Fruit fly (Drosophila melanogaster) whole organism, embryonic: ENCODE data around the gene CG5043.
A peak's percentile ranks its signal among the peaks of the same experiment; 100 is the strongest.

ENCODE experiments used
- Awh ChIP-seq: fragments of 200-800 bp; sonication (Bioruptor generic); IDR thresholded peaks from 2 replicates; pipeline ENCODE4, ENCODE4 v1.3.6; 2022; ENCODE audit warnings: missing biosample characterization, missing genetic modification characterization
- Bdp1 ChIP-seq: fragments of 200-800 bp; sonication (Bioruptor generic); optimal IDR thresholded peaks from 3 replicates; lab custom pipeline; 2016; ENCODE audit warnings: missing biosample characterization, missing genetic modification characterization
- Bgb ChIP-seq: fragments of 200-800 bp; sonication (Bioruptor generic); IDR thresholded peaks from 2 replicates; pipeline ENCODE4 v1.3.6; 2022; ENCODE audit warnings: missing biosample characterization, missing genetic modification characterization; ENCODE audit not compliant: partially characterized antibody
- CG10147 ChIP-seq: fragments of 200-800 bp; sonication (Bioruptor generic); optimal IDR thresholded peaks from 2 replicates; lab custom pipeline; 2019; ENCODE audit warnings: missing biosample characterization, mild to moderate bottlenecking, missing genetic modification characterization, moderate library complexity
- CG11085 ChIP-seq: fragments of 200-800 bp; sonication (Bioruptor generic); IDR thresholded peaks from 2 replicates; pipeline ENCODE4 v1.3.6; 2022; ENCODE audit warnings: missing biosample characterization, missing genetic modification characterization
- CG11456 ChIP-seq: fragments of 200-800 bp; sonication (Bioruptor generic); IDR thresholded peaks from 3 replicates; pipeline ENCODE4 v1.3.6; 2022; ENCODE audit warnings: missing biosample characterization, missing genetic modification characterization
- CG13296 ChIP-seq: fragments of 200-800 bp; sonication (Bioruptor generic); optimal IDR thresholded peaks from 3 replicates; lab custom pipeline; 2018; ENCODE audit warnings: missing biosample characterization, mild to moderate bottlenecking, missing genetic modification characterization
- CG13775 ChIP-seq: fragments of 200-800 bp; sonication (Bioruptor generic); optimal IDR thresholded peaks from 3 replicates; lab custom pipeline; 2017; ENCODE audit warnings: missing biosample characterization, mild to moderate bottlenecking, missing genetic modification characterization
- CG14014 ChIP-seq: fragments of 200-800 bp; sonication (Bioruptor generic); IDR thresholded peaks from 2 replicates; pipeline ENCODE4 v1.3.6; 2022; ENCODE audit warnings: missing biosample characterization, missing genetic modification characterization
- CG15073 ChIP-seq: fragments of 200-800 bp; sonication (Bioruptor generic); optimal IDR thresholded peaks from 2 replicates; lab custom pipeline; 2016; ENCODE audit warnings: missing biosample characterization, missing genetic modification characterization
- CG15514 ChIP-seq: fragments of 200-800 bp; sonication (Bioruptor generic); optimal IDR thresholded peaks from 3 replicates; lab custom pipeline; 2017; ENCODE audit warnings: missing biosample characterization, missing genetic modification characterization, mild to moderate bottlenecking, moderate library complexity, missing genetic modification reagents
- CG16815 ChIP-seq: fragments of 200-800 bp; sonication (Bioruptor generic); optimal IDR thresholded peaks from 3 replicates; lab custom pipeline; 2017; ENCODE audit warnings: missing biosample characterization, mild to moderate bottlenecking, missing genetic modification characterization
- CG17361 ChIP-seq: fragments of 200-800 bp; sonication (Bioruptor generic); IDR thresholded peaks from 3 replicates; pipeline ENCODE4 v1.3.6; 2022; ENCODE audit warnings: missing biosample characterization, missing genetic modification characterization
- CG2120 ChIP-seq: fragments of 200-800 bp; sonication (Bioruptor generic); optimal IDR thresholded peaks from 3 replicates; lab custom pipeline; 2016; ENCODE audit warnings: missing biosample characterization, missing genetic modification characterization
- CG34376 ChIP-seq: fragments of 200-800 bp; sonication (Bioruptor generic); optimal IDR thresholded peaks from 2 replicates; lab custom pipeline; 2018; ENCODE audit warnings: missing biosample characterization, mild to moderate bottlenecking, missing genetic modification characterization
- CG42726 ChIP-seq: fragments of 200-800 bp; sonication (Bioruptor generic); IDR thresholded peaks from 2 replicates; pipeline ENCODE4 v1.3.6; 2022; ENCODE audit warnings: missing biosample characterization, missing genetic modification characterization; ENCODE audit not compliant: partially characterized antibody
- CG7987 ChIP-seq: fragments of 200-800 bp; sonication (Bioruptor generic); optimal IDR thresholded peaks from 2 replicates; lab custom pipeline; 2018; ENCODE audit warnings: missing biosample characterization, mild to moderate bottlenecking, missing genetic modification characterization, moderate library complexity
- CG9437 ChIP-seq: fragments of 200-800 bp; sonication (Bioruptor generic); optimal IDR thresholded peaks from 2 replicates; lab custom pipeline; 2018; ENCODE audit warnings: missing biosample characterization, mild to moderate bottlenecking, missing genetic modification characterization
- CG9609 ChIP-seq: fragments of 200-800 bp; sonication (Bioruptor generic); optimal IDR thresholded peaks from 3 replicates; lab custom pipeline; 2016; ENCODE audit warnings: missing biosample characterization, missing genetic modification characterization
- CkIIα-i1 ChIP-seq: fragments of 200-800 bp; sonication (Bioruptor generic); IDR thresholded peaks from 2 replicates; pipeline ENCODE4 v1.3.6; 2022; ENCODE audit warnings: missing biosample characterization, missing genetic modification characterization
- E2f1 ChIP-seq: fragments of 200-800 bp; sonication (Bioruptor generic); IDR thresholded peaks from 2 replicates; pipeline ENCODE4 v1.3.6; 2022; ENCODE audit warnings: missing biosample characterization, missing genetic modification characterization
- ERR ChIP-seq: fragments of 200-800 bp; sonication (Bioruptor generic); optimal IDR thresholded peaks from 2 replicates; lab custom pipeline; 2016; ENCODE audit warnings: missing biosample characterization, missing genetic modification characterization
- Elba2 ChIP-seq: fragments of 200-800 bp; sonication (Bioruptor generic); optimal IDR thresholded peaks from 3 replicates; lab custom pipeline; 2016; ENCODE audit warnings: missing biosample characterization, missing genetic modification characterization
- Gsc ChIP-seq: fragments of 200-800 bp; sonication (Bioruptor generic); IDR thresholded peaks from 2 replicates; pipeline ENCODE4 v1.3.6; 2022; ENCODE audit warnings: missing biosample characterization, missing genetic modification characterization
- Hand ChIP-seq: fragments of 200-800 bp; sonication (Bioruptor generic); optimal IDR thresholded peaks from 2 replicates; lab custom pipeline; 2017; ENCODE audit warnings: mild to moderate bottlenecking, missing biosample characterization, missing genetic modification reagents, missing genetic modification characterization
- Hmx ChIP-seq: fragments of 200-800 bp; sonication (Bioruptor generic); optimal IDR thresholded peaks from 2 replicates; lab custom pipeline; 2016; ENCODE audit warnings: missing biosample characterization, missing genetic modification characterization
- NfI ChIP-seq: fragments of 200-800 bp; sonication (Bioruptor generic); optimal IDR thresholded peaks from 3 replicates; lab custom pipeline; 2018; ENCODE audit warnings: missing biosample characterization, mild to moderate bottlenecking, missing genetic modification characterization, moderate library complexity
- Opbp ChIP-seq: fragments of 200-800 bp; sonication (Bioruptor generic); IDR thresholded peaks from 3 replicates; pipeline ENCODE4 v1.3.6; 2022; ENCODE audit warnings: missing biosample characterization, missing genetic modification characterization; ENCODE audit not compliant: partially characterized antibody
- Ptx1 ChIP-seq: fragments of 200-800 bp; sonication (Bioruptor generic); IDR thresholded peaks from 2 replicates; pipeline ENCODE4 v1.3.6; 2022; ENCODE audit warnings: missing biosample characterization, missing genetic modification characterization
- Sin3A ChIP-seq: fragments of >200 bp; optimal IDR thresholded peaks from 2 replicates; lab custom pipeline; 2018
- Trl ChIP-seq, 3 experiments: fragments of >200 bp in 2 of 3; fragments of 200-800 bp in 1 of 3; sonication (Bioruptor generic) in 1 of 3; optimal IDR thresholded peaks; 2 replicates in 1 of 3; 3 replicates in 2 of 3; lab custom pipeline; 2016 to 2017; ENCODE audit warnings: missing biosample characterization in 1 of 3, missing genetic modification characterization in 1 of 3
- abd-A ChIP-seq: fragments of 200-800 bp; sonication (Bioruptor generic); optimal IDR thresholded peaks from 3 replicates; lab custom pipeline; 2019; ENCODE audit warnings: missing biosample characterization, mild to moderate bottlenecking, missing genetic modification characterization, moderate library complexity
- ase ChIP-seq: fragments of 200-800 bp; sonication (Bioruptor generic); IDR thresholded peaks from 3 replicates; pipeline ENCODE4 v1.3.6; 2022; ENCODE audit warnings: missing biosample characterization, missing genetic modification characterization
- cato ChIP-seq: fragments of 200-800 bp; sonication (Bioruptor generic); optimal IDR thresholded peaks from 2 replicates; lab custom pipeline; 2016; ENCODE audit warnings: missing biosample characterization, missing genetic modification characterization, borderline replicate concordance
- crol ChIP-seq: fragments of 200-800 bp; sonication (Bioruptor generic); IDR thresholded peaks from 2 replicates; pipeline ENCODE4 v1.3.6; 2022; ENCODE audit warnings: missing biosample characterization, missing genetic modification characterization
- da ChIP-seq: fragments of 200-800 bp; sonication (Bioruptor generic); optimal IDR thresholded peaks from 2 replicates; lab custom pipeline; 2016; ENCODE audit warnings: missing biosample characterization, missing genetic modification characterization
- her ChIP-seq: fragments of 200-800 bp; sonication (Bioruptor generic); optimal IDR thresholded peaks from 2 replicates; lab custom pipeline; 2016; ENCODE audit warnings: missing biosample characterization, missing genetic modification characterization
- jigr1 ChIP-seq: fragments of 200-800 bp; sonication (Bioruptor generic); IDR thresholded peaks from 3 replicates; pipeline ENCODE4 v1.3.6; 2022; ENCODE audit warnings: missing biosample characterization, missing genetic modification characterization
- jumu ChIP-seq: fragments of 200-800 bp; sonication (Bioruptor generic); optimal IDR thresholded peaks from 3 replicates; lab custom pipeline; 2016; ENCODE audit warnings: missing biosample characterization, missing genetic modification characterization
- nau ChIP-seq: fragments of 200-800 bp; sonication (Bioruptor generic); optimal IDR thresholded peaks from 3 replicates; lab custom pipeline; 2017; ENCODE audit warnings: missing biosample characterization, mild to moderate bottlenecking, missing genetic modification characterization, missing genetic modification reagents
- pho ChIP-seq: fragments of 200-800 bp; sonication (Bioruptor generic); optimal IDR thresholded peaks from 2 replicates; lab custom pipeline; 2016; ENCODE audit warnings: missing biosample characterization, missing genetic modification characterization
- row ChIP-seq: fragments of 200-800 bp; sonication (Bioruptor generic); IDR thresholded peaks from 3 replicates; pipeline ENCODE4 v1.3.6; 2022; ENCODE audit warnings: missing biosample characterization, missing genetic modification characterization
- salm ChIP-seq: fragments of 200-800 bp; sonication (Bioruptor generic); optimal IDR thresholded peaks from 2 replicates; lab custom pipeline; 2018; ENCODE audit warnings: missing biosample characterization, mild to moderate bottlenecking, missing genetic modification characterization
- sens ChIP-seq: fragments of 200-800 bp; sonication (Bioruptor generic); peaks from one replicate; lab custom pipeline; 2016; ENCODE audit warnings: missing biosample characterization, missing genetic modification characterization
- sim ChIP-seq: fragments of 200-800 bp; sonication (Bioruptor generic); IDR thresholded peaks from 2 replicates; pipeline ENCODE4 v1.3.6; 2022; ENCODE audit warnings: missing biosample characterization, missing genetic modification characterization
- sqz ChIP-seq: fragments of 200-800 bp; sonication (Bioruptor generic); optimal IDR thresholded peaks from 3 replicates; lab custom pipeline; 2018; ENCODE audit warnings: missing biosample characterization, mild to moderate bottlenecking, missing genetic modification characterization
- tio ChIP-seq: fragments of 200-800 bp; sonication (Bioruptor generic); optimal IDR thresholded peaks from 2 replicates; lab custom pipeline; 2017; ENCODE audit warnings: missing biosample characterization, missing genetic modification characterization, inconsistent platforms
- tll ChIP-seq, 2 experiments: fragments of 200-800 bp in 1 of 2; fragments of >200 bp in 1 of 2; sonication (Bioruptor generic) in 1 of 2; optimal IDR thresholded peaks; 2 replicates each; lab custom pipeline; 2017 to 2019; ENCODE audit warnings: missing biosample characterization in 2 of 2, missing genetic modification characterization in 2 of 2, mild to moderate bottlenecking in 1 of 2, moderate library complexity in 1 of 2
- toy ChIP-seq: fragments of 200-800 bp; sonication (Bioruptor generic); IDR thresholded peaks from 2 replicates; pipeline ENCODE4 v1.3.6; 2022; ENCODE audit warnings: missing biosample characterization, missing genetic modification characterization
- ttk ChIP-seq: fragments of 200-800 bp; sonication (Bioruptor generic); IDR thresholded peaks from 2 replicates; pipeline ENCODE4 v2.1.2; 2022; ENCODE audit warnings: missing biosample characterization, missing genetic modification characterization
- vfl ChIP-seq: fragments of 200-800 bp; sonication (Bioruptor generic); optimal IDR thresholded peaks from 2 replicates; lab custom pipeline; 2016; ENCODE audit warnings: missing biosample characterization, missing genetic modification characterization
- zen ChIP-seq: fragments of 200-800 bp; sonication (Bioruptor generic); optimal IDR thresholded peaks from 3 replicates; lab custom pipeline; 2018; ENCODE audit warnings: missing biosample characterization, mild to moderate bottlenecking, missing genetic modification characterization, moderate library complexity

Gene CG5043

DNA sequence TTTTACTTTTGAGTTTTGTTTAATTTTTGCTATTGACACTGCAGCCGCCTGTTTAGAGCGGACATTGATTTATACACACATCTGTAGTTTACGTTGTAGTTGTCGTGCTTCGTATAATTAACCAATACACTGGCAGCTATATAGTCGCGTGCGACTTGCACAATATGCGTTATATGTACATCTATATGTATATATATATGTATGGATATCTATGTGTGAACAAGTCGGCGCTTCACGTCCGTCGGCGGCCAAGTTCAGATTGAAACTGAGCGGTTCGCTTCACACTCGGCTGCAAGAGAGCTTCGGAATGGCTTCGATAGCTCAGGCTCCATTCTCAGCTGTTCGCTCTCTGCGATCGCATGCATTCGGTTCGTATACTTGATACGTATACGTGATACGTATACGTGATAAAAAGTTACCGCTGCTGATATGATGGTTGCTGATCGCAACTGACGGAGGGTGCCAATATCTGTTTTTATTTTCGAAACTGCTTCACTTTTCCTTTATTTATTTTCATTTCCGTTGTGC, 5.7 kb upstream of the CG5043 start (continued):
- no peak for TF ChIP-seq cato (GFP tag; lab: Kevin White, UChicago)
- TF ChIP-seq CG15514 (GFP tag; lab: Kevin White, UChicago) = no peak
- no peak for TF ChIP-seq Hmx (GFP tag; lab: Kevin White, UChicago)
- no peak for TF ChIP-seq CG34376 (GFP tag; lab: Kevin White, UChicago)
- TF ChIP-seq jigr1 = no peak
- peak; percentile 19 for TF ChIP-seq CG7987 (GFP tag; lab: Kevin White, UChicago)
- TF ChIP-seq abd-A = peak; percentile 46
- no peak for TF ChIP-seq salm (tag; lab: Kevin White, UChicago)
- no peak; the same call in 1 of the 2 replicates for TF ChIP-seq Bgb (GFP tag; lab: Robert Waterston, UW)
- TF ChIP-seq nau = peak; percentile 7
- TF ChIP-seq CG2120 (GFP tag; lab: Kevin White, UChicago) = no peak
- TF ChIP-seq ttk (GFP tag; lab: Robert Waterston, UW) = no peak
- no peak for TF ChIP-seq CG15073
- no peak for TF ChIP-seq E2f1 (GFP tag; lab: Robert Waterston, UW)
- TF ChIP-seq Ptx1 = no peak
- peak; percentile 59 for TF ChIP-seq sens
- no peak for TF ChIP-seq da (GFP tag; lab: Kevin White, UChicago)
- TF ChIP-seq tio = no peak
- no peak for TF ChIP-seq ase
- TF ChIP-seq sim (GFP tag; lab: Robert Waterston, UW) = no peak
- no peak for TF ChIP-seq pho
- peak; percentile 42; the same call in 1 of the 2 replicates for TF ChIP-seq CG14014 (GFP tag; lab: Robert Waterston, UW)
- TF ChIP-seq Opbp (GFP tag; lab: Robert Waterston, UW) = no peak
- no peak for TF ChIP-seq Gsc
- no peak for TF ChIP-seq Sin3A (lab: Kevin White, UChicago)
- TF ChIP-seq CG42726 (GFP tag; lab: Robert Waterston, UW) = no peak
- TF ChIP-seq jumu (GFP tag; lab: Kevin White, UChicago) = no peak
- peak; percentile 89 for TF ChIP-seq CG9437
- TF ChIP-seq CG13775 (GFP tag; lab: Kevin White, UChicago) = no peak
- TF ChIP-seq toy = no peak
- no peak for TF ChIP-seq sqz
- TF ChIP-seq her (GFP tag; lab: Kevin White, UChicago) = no peak
- TF ChIP-seq Trl (optimal IDR thresholded peaks at IDR 0.05; lab: Kevin White, UChicago) = peak; percentile 52 to 66
- no peak for TF ChIP-seq Trl (GFP tag; optimal IDR thresholded peaks at IDR 0.05; lab: Kevin White, UChicago)
- no peak for TF ChIP-seq Elba2 (GFP tag; lab: Kevin White, UChicago)
- no peak for TF ChIP-seq ERR (GFP tag; lab: Kevin White, UChicago)
- TF ChIP-seq row = no peak
- TF ChIP-seq CG16815 (GFP tag; lab: Kevin White, UChicago) = no peak
- TF ChIP-seq Awh (GFP tag; lab: Robert Waterston, UW) = no peak
- TF ChIP-seq CG13296 = peak; percentile 45
- TF ChIP-seq CG10147 (GFP tag; lab: Kevin White, UChicago) = no peak
- TF ChIP-seq Hand (GFP tag; lab: Kevin White, UChicago) = no peak
- TF ChIP-seq tll (GFP tag; optimal IDR thresholded peaks at IDR 0.05; lab: Kevin White, UChicago) = no peak
- TF ChIP-seq vfl (GFP tag; lab: Kevin White, UChicago) = no peak
- no peak for TF ChIP-seq NfI
- no peak for TF ChIP-seq CG9609 (GFP tag; lab: Kevin White, UChicago)
- no peak for TF ChIP-seq Bdp1 (GFP tag; lab: Kevin White, UChicago)
- no peak for TF ChIP-seq CG11456
- no peak for TF ChIP-seq CG11085
- no peak for TF ChIP-seq zen (tag; lab: Kevin White, UChicago)
- no peak for TF ChIP-seq crol (GFP tag; lab: Robert Waterston, UW)
- TF ChIP-seq CkIIα-i1 (GFP tag; lab: Robert Waterston, UW) = no peak
- TF ChIP-seq CG17361 (GFP tag; lab: Robert Waterston, UW) = no peak
